Worm (Caenorhabditis elegans) whole organism, midembryonic: Measurements from ENCODE around the gene mps-1.

Source experiments
- T22C8.4 ChIP-seq: fragments of 200-800 bp; sonication (Bioruptor generic); IDR thresholded peaks from 2 replicates; pipeline ENCODE4 v1.3.6; 2022; ENCODE audit warnings: missing genetic modification characterization, missing compliant biosample characterization
- cog-1 ChIP-seq: sonication (generic microtip); optimal IDR thresholded peaks from 2 replicates; lab custom pipeline; 2016; ENCODE audit warnings: missing genetic modification characterization, missing compliant biosample characterization
- flt-1 ChIP-seq: fragments of 200-800 bp; sonication (Bioruptor generic); IDR thresholded peaks from 2 replicates; pipeline ENCODE4 v1.3.6; 2022; ENCODE audit warnings: missing genetic modification characterization, missing compliant biosample characterization
- med-1 ChIP-seq: sonication (generic microtip); optimal IDR thresholded peaks from 2 replicates; lab custom pipeline; 2017; ENCODE audit warnings: missing genetic modification characterization, mild to moderate bottlenecking, missing compliant biosample characterization, antibody characterized with exemption, missing genetic modification reagents; ENCODE audit not compliant: insufficient read depth
- tab-1 ChIP-seq: fragments of 200-800 bp; sonication (Bioruptor generic); IDR thresholded peaks from 2 replicates; pipeline ENCODE4 v1.3.6; 2022; ENCODE audit warnings: missing genetic modification characterization, missing compliant biosample characterization
- ztf-23 ChIP-seq: fragments of 200-800 bp; sonication (Bioruptor generic); IDR thresholded peaks from 2 replicates; pipeline ENCODE4 v1.3.6; 2022; ENCODE audit warnings: missing genetic modification reagents, missing genetic modification characterization, missing compliant biosample characterization
- ztf-29 ChIP-seq: fragments of 200-800 bp; sonication (Bioruptor generic); IDR thresholded peaks from 2 replicates; pipeline ENCODE4 v1.3.6; 2022; ENCODE audit warnings: missing genetic modification reagents, missing genetic modification characterization, missing compliant biosample characterization

- no peak for TF ChIP-seq T22C8.4 (GFP tag; lab: Robert Waterston, UW)
- no peak for TF ChIP-seq flt-1
- no peak for TF ChIP-seq ztf-23 (GFP tag; lab: Robert Waterston, UW)
- no peak for TF ChIP-seq tab-1 (GFP tag; lab: Robert Waterston, UW)
- TF ChIP-seq med-1 (GFP tag; lab: Kevin White, UChicago), result no peak
- no peak for TF ChIP-seq ztf-29
- no peak for TF ChIP-seq cog-1 (tag; lab: Kevin White, UChicago)
Measured at ce11 chrII:6247011-6247410, 47.1 kb downstream of the mps-1 start, which contains the start of gene T24H7.2.
